Worm (Caenorhabditis elegans) whole organism, late embryonic: ENCODE measurements around the gene C18E9.5.

Experiments used
- ama-1 ChIP-seq: fragments of 150-350 bp; optimal IDR thresholded peaks from 2 replicates; lab custom pipeline; 2014
- ceh-19 ChIP-seq: fragments of 200-800 bp; sonication (Bioruptor generic); optimal IDR thresholded peaks from 2 replicates; lab custom pipeline; 2018; ENCODE audit warnings: mild to moderate bottlenecking, missing genetic modification characterization, missing compliant biosample characterization
- ceh-34 ChIP-seq: sonication (generic microtip); optimal IDR thresholded peaks from 2 replicates; lab custom pipeline; 2016; ENCODE audit warnings: mild to moderate bottlenecking, missing genetic modification characterization, missing compliant biosample characterization
- eyg-1 ChIP-seq: sonication (generic microtip); optimal IDR thresholded peaks from 2 replicates; lab custom pipeline; 2016; ENCODE audit warnings: missing genotype, missing genetic modification characterization, missing compliant biosample characterization
- madf-2 ChIP-seq: sonication (generic microtip); optimal IDR thresholded peaks from 2 replicates; lab custom pipeline; 2017; ENCODE audit warnings: missing genetic modification characterization, missing compliant biosample characterization
- nhr-232 ChIP-seq: sonication (generic microtip); optimal IDR thresholded peaks from 2 replicates; lab custom pipeline; 2016; ENCODE audit warnings: missing genetic modification characterization, missing compliant biosample characterization
- pat-9 ChIP-seq: fragments of 200-800 bp; sonication (Bioruptor generic); optimal IDR thresholded peaks from 2 replicates; lab custom pipeline; 2018; ENCODE audit warnings: mild to moderate bottlenecking, missing genetic modification characterization, moderate library complexity, missing compliant biosample characterization

DNA sequence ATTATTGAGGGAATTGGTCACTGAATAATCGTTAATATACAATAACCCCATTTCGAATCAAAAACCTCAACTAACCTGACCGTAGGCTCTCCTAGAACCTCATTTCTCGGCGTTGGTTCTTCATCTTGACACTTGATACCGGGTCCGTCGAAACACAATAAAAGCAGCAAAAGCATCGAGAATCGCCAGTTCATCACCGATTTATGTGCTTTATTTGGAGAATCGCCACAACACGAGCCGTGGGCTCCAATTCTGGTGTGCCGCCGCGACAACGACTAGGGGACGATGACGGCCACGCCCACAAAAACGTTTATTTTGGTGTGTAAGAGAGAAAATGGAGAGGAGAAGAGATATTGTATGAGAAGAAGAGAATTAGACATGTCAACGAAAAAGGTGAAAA, 22.4 kb upstream of the C18E9.5 start, which contains the start of gene cutl-15:
- no peak for TF ChIP-seq nhr-232 (tag; lab: Kevin White, UChicago)
- TF ChIP-seq ceh-19 (GFP tag; lab: Kevin White, UChicago): no peak
- TF ChIP-seq eyg-1: no peak
- no peak for TF ChIP-seq madf-2 (tag; lab: Kevin White, UChicago)
- TF ChIP-seq ceh-34 (tag; lab: Kevin White, UChicago): no peak
- TF ChIP-seq pat-9 (tag; lab: Kevin White, UChicago): no peak
- no peak for TF ChIP-seq ama-1 (lab: Kevin White, UChicago)
